Worm (Caenorhabditis elegans) whole organism, L1 larva: ENCODE results near the gene bath-47.
"Not testable (repeated sequence)": the region's sequence is repeated elsewhere in the genome, so short reads cannot be mapped to it uniquely, and the experiment has no call there.

ENCODE experiments used
- C34B4.2 ChIP-seq: sonication (generic microtip); optimal IDR thresholded peaks from 2 replicates; lab custom pipeline; 2017; ENCODE audit warnings: mild to moderate bottlenecking, missing genetic modification characterization, missing compliant biosample characterization
- F16B12.6 ChIP-seq: fragments of 150-350 bp; optimal IDR thresholded peaks from 2 replicates; lab custom pipeline; 2014; ENCODE audit warnings: missing biosample characterization, missing genetic modification characterization
- Y116A8C.19 ChIP-seq: sonication (generic microtip); optimal IDR thresholded peaks from 2 replicates; lab custom pipeline; 2016; ENCODE audit warnings: missing compliant biosample characterization, missing genetic modification characterization, borderline replicate concordance
- aha-1 ChIP-seq: fragments of 150-350 bp; optimal IDR thresholded peaks from 2 replicates; lab custom pipeline; 2014; ENCODE audit warnings: missing biosample characterization, missing genetic modification characterization
- aly-2 ChIP-seq: fragments of 150-350 bp; optimal IDR thresholded peaks from 2 replicates; lab custom pipeline; 2014; ENCODE audit warnings: missing biosample characterization, missing genetic modification characterization
- blmp-1 ChIP-seq: fragments of 150-350 bp; optimal IDR thresholded peaks from 2 replicates; lab custom pipeline; 2014; ENCODE audit warnings: missing biosample characterization, missing genetic modification characterization
- ceh-90 ChIP-seq: sonication (generic microtip); optimal IDR thresholded peaks from 2 replicates; lab custom pipeline; 2016; ENCODE audit warnings: missing genetic modification characterization, missing compliant biosample characterization
- dpl-1 ChIP-seq, 3 experiments: fragments of 150-350 bp in 2 of 3; sonication (generic microtip) in 1 of 3; optimal IDR thresholded peaks; 2 replicates each; lab custom pipeline; 2014 to 2017; ENCODE audit warnings: missing biosample characterization in 3 of 3, missing genetic modification characterization in 3 of 3, missing genetic modification reagents in 3 of 3
- dsc-1 ChIP-seq: sonication (generic microtip); optimal IDR thresholded peaks from 2 replicates; lab custom pipeline; 2016; ENCODE audit warnings: mild to moderate bottlenecking, missing genetic modification characterization, missing compliant biosample characterization
- efl-1 ChIP-seq, 4 experiments: fragments of 150-350 bp; optimal IDR thresholded peaks in 3 of 4; peaks in 1 of 4; 1 replicate in 1 of 4; 2 replicates in 3 of 4; lab custom pipeline; 2014; ENCODE audit warnings: missing biosample characterization in 2 of 4, missing genetic modification characterization in 2 of 4, missing genetic modification reagents in 2 of 4
- egl-27 ChIP-seq, 2 experiments: fragments of 150-350 bp in 1 of 2; sonication (generic microtip); optimal IDR thresholded peaks; 3 replicates each; lab custom pipeline; 2017 to 2018; ENCODE audit warnings: missing biosample characterization in 2 of 2, missing genetic modification characterization in 2 of 2, missing genetic modification reagents in 2 of 2
- elt-2 ChIP-seq: sonication (generic microtip); optimal IDR thresholded peaks from 2 replicates; lab custom pipeline; 2016; ENCODE audit warnings: missing genetic modification characterization, mild to moderate bottlenecking, inconsistent platforms, missing compliant biosample characterization, missing genetic modification reagents
- elt-3 ChIP-seq, 6 experiments: fragments of 150-350 bp in 1 of 6; sonication (generic microtip); optimal IDR thresholded peaks; 2 replicates each; lab custom pipeline; 2017 to 2018; ENCODE audit warnings: missing biosample characterization in 6 of 6, missing genetic modification characterization in 6 of 6, inconsistent platforms in 1 of 6
- ets-5 ChIP-seq: fragments of 200-800 bp; sonication (Bioruptor generic); IDR thresholded peaks from 2 replicates; pipeline ENCODE4 v1.3.6; 2022; ENCODE audit warnings: missing genetic modification characterization, missing compliant biosample characterization
- fkh-4 ChIP-seq: sonication (generic microtip); optimal IDR thresholded peaks from 2 replicates; lab custom pipeline; 2016; ENCODE audit warnings: missing compliant biosample characterization, missing genetic modification characterization, borderline replicate concordance
- fos-1 ChIP-seq: fragments of 150-350 bp; optimal IDR thresholded peaks from 2 replicates; lab custom pipeline; 2014; ENCODE audit warnings: missing biosample characterization, missing genetic modification characterization
- hlh-4 ChIP-seq: sonication (generic microtip); optimal IDR thresholded peaks from 2 replicates; lab custom pipeline; 2016; ENCODE audit warnings: mild to moderate bottlenecking, missing genetic modification characterization, missing compliant biosample characterization
- jun-1 ChIP-seq: fragments of 150-350 bp; optimal IDR thresholded peaks from 2 replicates; lab custom pipeline; 2014; ENCODE audit warnings: missing biosample characterization, missing genetic modification reagents, missing genetic modification characterization
- lin-13 ChIP-seq: fragments of 150-350 bp; optimal IDR thresholded peaks from 2 replicates; lab custom pipeline; 2014; ENCODE audit warnings: missing biosample characterization, missing genetic modification reagents, missing genetic modification characterization
- lin-15B ChIP-seq: fragments of 150-350 bp; sonication (generic microtip); optimal IDR thresholded peaks from 3 replicates; lab custom pipeline; 2014; ENCODE audit warnings: missing biosample characterization, missing genetic modification characterization
- lir-3 ChIP-seq: sonication (generic microtip); optimal IDR thresholded peaks from 2 replicates; lab custom pipeline; 2016; ENCODE audit warnings: mild to moderate bottlenecking, missing genetic modification characterization, moderate library complexity, missing compliant biosample characterization; ENCODE audit not compliant: poor library complexity
- mdl-1 ChIP-seq, 2 experiments: fragments of 150-350 bp; optimal IDR thresholded peaks; 2 replicates each; lab custom pipeline; 2014 to 2017; ENCODE audit warnings: missing biosample characterization in 2 of 2, missing genetic modification characterization in 2 of 2, inconsistent platforms in 1 of 2
- nhr-11 ChIP-seq: fragments of 150-350 bp; optimal IDR thresholded peaks from 2 replicates; lab custom pipeline; 2014; ENCODE audit warnings: missing biosample characterization, missing genetic modification characterization
- nhr-19 ChIP-seq: fragments of 200-800 bp; sonication (Bioruptor generic); conservative IDR thresholded peaks from 2 replicates; pipeline ENCODE4 v1.3.6; 2022; ENCODE audit warnings: missing genetic modification characterization, missing compliant biosample characterization
- nhr-237 ChIP-seq: fragments of 150-350 bp; optimal IDR thresholded peaks from 2 replicates; lab custom pipeline; 2014; ENCODE audit warnings: missing biosample characterization, missing genetic modification characterization
- nhr-71 ChIP-seq: sonication (generic microtip); optimal IDR thresholded peaks from 2 replicates; lab custom pipeline; 2016; ENCODE audit warnings: mild to moderate bottlenecking, missing genetic modification characterization, moderate library complexity, missing compliant biosample characterization
- nhr-77 ChIP-seq: fragments of 150-350 bp; optimal IDR thresholded peaks from 2 replicates; lab custom pipeline; 2014; ENCODE audit warnings: missing biosample characterization, missing genetic modification characterization
- nhr-90 ChIP-seq: sonication (generic microtip); optimal IDR thresholded peaks from 2 replicates; lab custom pipeline; 2016; ENCODE audit warnings: mild to moderate bottlenecking, missing genetic modification characterization, missing compliant biosample characterization; ENCODE audit not compliant: poor library complexity
- skn-1 ChIP-seq: fragments of 150-350 bp; optimal IDR thresholded peaks from 2 replicates; lab custom pipeline; 2014; ENCODE audit warnings: missing biosample characterization, missing genetic modification characterization
- snu-23 ChIP-seq: sonication (generic microtip); optimal IDR thresholded peaks from 2 replicates; lab custom pipeline; 2016; ENCODE audit warnings: missing genetic modification characterization, missing compliant biosample characterization
- sox-4 ChIP-seq: sonication (generic microtip); optimal IDR thresholded peaks from 2 replicates; lab custom pipeline; 2016; ENCODE audit warnings: missing genetic modification characterization, missing compliant biosample characterization
- tlp-1 ChIP-seq: fragments of 150-350 bp; optimal IDR thresholded peaks from 2 replicates; lab custom pipeline; 2014; ENCODE audit warnings: missing biosample characterization, missing genetic modification characterization
- unc-62 ChIP-seq: fragments of 150-350 bp; optimal IDR thresholded peaks from 2 replicates; lab custom pipeline; 2014; ENCODE audit warnings: missing biosample characterization, missing genetic modification reagents, missing genetic modification characterization
- unc-98 ChIP-seq: fragments of 200-800 bp; sonication (Bioruptor generic); IDR thresholded peaks from 2 replicates; pipeline ENCODE4 v1.3.6; 2022; ENCODE audit warnings: missing genetic modification characterization, missing compliant biosample characterization
- zip-4 ChIP-seq: fragments of 200-800 bp; sonication (Bioruptor generic); optimal IDR thresholded peaks from 2 replicates; lab custom pipeline; 2018; ENCODE audit warnings: mild to moderate bottlenecking, missing genetic modification characterization, moderate library complexity, missing compliant biosample characterization
- ztf-11 ChIP-seq, 2 experiments: sonication (generic microtip); optimal IDR thresholded peaks; 2 replicates each; lab custom pipeline; 2016 to 2017; ENCODE audit warnings: missing genetic modification characterization in 2 of 2, missing biosample characterization in 1 of 2, missing compliant biosample characterization in 1 of 2

Gene bath-47

DNA sequence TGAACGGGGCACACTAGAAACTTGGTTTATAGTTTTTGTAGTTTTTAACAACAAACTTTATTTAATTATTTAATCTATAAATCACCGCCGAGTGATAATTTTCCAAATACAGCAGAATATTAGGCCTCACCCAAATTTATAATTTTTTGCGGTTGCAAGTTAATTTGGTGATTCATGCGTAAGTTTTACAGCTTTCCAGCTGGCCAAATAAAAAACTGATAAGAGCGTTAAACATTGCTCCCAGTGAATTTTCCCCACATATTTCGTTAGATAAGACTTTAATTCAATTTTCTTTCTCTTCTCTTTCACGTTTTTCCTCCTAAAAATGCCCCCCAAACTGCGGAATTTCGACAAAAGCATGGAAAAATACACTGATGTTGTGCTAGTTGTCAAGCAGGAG lies at the start of gene bath-47:
TSS of gene bath-47 (plus strand) at position 305 of the 400 bp plus-strand sequence.
- TF ChIP-seq hlh-4 (tag; lab: Kevin White, UChicago) = no peak
- no peak for TF ChIP-seq mdl-1 (tag; optimal IDR thresholded peaks at IDR 0.05; lab: Kevin White, UChicago)
- no peak for TF ChIP-seq tlp-1 (tag; lab: Kevin White, UChicago)
- TF ChIP-seq blmp-1 (tag; lab: Kevin White, UChicago) = no peak
- TF ChIP-seq nhr-19 (GFP tag; lab: Robert Waterston, UW) = no peak
- no peak for TF ChIP-seq C34B4.2
- TF ChIP-seq fos-1 (tag; lab: Kevin White, UChicago) = no peak
- no peak for TF ChIP-seq elt-2 (tag; lab: Kevin White, UChicago)
- no peak for TF ChIP-seq ceh-90 (tag; lab: Kevin White, UChicago)
- no peak for TF ChIP-seq lin-15B (tag; lab: Kevin White, UChicago)

DNA sequence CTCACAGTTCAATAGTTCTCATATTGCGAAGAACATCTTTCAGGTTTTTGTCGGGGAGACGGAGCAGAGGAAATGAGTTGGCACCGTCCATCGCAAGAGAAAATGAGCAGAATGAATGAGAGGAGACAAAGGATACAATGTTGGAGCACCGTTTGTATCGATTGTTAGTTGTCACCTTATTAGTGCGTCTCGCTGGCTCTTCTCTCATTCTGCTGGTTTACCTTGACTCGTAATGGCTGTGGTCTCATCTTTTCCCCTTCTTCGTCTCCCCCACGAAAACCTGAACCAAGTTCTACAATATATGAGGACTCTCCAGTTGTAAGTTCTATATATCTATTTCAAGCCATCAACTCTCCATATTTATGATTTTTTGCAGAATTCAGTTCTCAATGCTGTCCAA lies 45.4 kb upstream of the bath-47 start, which contains the start of the genes fbxb-54 and fbxb-50:
TSS of gene fbxb-54 (minus strand) at position 101 of the 400 bp plus-strand sequence.
TSS of gene fbxb-50 (plus strand) at position 227 of the 400 bp plus-strand sequence.
- TF ChIP-seq lin-15B (tag; lab: Kevin White, UChicago); lin-13 (GFP tag; lab: Kevin White, UChicago); aha-1 (tag; lab: Kevin White, UChicago): not testable (repeated sequence)

DNA sequence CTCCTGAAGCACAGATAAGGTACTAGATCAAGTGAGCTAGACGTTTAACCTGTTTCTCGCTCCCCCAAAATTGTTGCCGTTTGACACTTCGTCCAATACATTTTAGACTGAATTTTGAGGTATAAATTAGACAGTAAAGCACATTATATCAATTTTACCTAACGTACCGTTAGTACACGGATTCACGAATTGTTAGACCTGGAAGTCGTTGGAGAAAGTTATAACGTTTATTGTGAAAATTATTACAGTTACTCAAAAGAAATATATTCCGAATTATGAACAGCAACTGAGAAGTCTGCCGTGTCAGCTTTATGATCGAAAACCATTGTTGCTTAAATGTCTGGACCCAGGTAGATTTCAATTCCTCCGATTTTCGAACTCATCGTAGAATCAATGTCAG lies 40.8 kb upstream of the bath-47 start:
- TF ChIP-seq efl-1 (optimal IDR thresholded peaks at IDR 0.05; lab: Kevin White, UChicago) = no peak
- peak in 1 of 2 experiments; percentile 91 for TF ChIP-seq efl-1 (GFP tag; optimal IDR thresholded peaks at IDR 0.05 in 1 of 2; lab: Kevin White, UChicago)
- no peak for TF ChIP-seq unc-62 (GFP tag; lab: Kevin White, UChicago)

DNA sequence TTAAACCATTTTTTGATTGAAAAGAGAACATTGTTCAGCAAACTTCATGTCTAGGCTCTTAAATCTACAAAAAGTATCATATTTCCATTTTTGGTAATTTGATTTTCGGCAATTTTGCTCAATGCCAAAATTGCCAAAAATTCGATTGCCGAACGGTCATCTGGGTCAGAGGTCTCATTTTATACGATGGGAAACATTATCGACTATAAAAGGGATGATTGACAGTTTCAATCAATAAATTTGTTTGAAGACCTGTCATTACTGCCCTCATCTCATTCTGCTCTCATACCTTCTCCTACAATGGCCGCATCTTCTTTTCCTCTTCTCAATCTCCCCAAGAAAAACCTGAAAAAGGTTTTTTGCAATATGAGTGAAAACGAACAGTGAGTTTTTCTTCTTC lies 39.7 kb upstream of the bath-47 start, which contains the start of gene K05F6.14:
TSS of gene K05F6.14 (plus strand) at position 301 of the 400 bp plus-strand sequence.
- TF ChIP-seq jun-1 = no peak
- no peak for TF ChIP-seq fos-1 (tag; lab: Kevin White, UChicago)
- no peak for TF ChIP-seq nhr-77 (tag; lab: Kevin White, UChicago)

DNA sequence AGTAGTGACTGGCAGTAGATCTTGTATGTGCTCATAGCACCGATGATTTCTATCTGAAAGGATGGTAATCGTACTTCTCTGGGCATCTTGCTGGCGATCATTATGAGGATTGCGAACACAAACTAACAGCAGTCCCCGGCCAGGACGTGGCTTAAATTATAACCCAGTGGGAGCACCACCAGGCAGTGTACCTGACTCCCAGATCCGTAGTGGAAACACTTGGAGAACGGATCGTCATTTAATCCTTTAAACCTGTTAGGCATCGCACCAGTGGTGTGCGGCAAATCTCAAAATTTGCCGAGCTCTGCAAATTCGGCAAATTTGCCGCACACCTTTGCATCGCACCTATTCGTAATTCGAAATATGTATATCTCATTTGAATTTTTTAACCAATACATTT lies 34.0 kb upstream of the bath-47 start, which contains the start of gene K05F6.8:
TSS of gene K05F6.8 (minus strand) at position 101 of the 400 bp plus-strand sequence.
- no peak for TF ChIP-seq skn-1 (tag; lab: Kevin White, UChicago)
- no peak for TF ChIP-seq dsc-1
- no peak for TF ChIP-seq unc-62 (GFP tag; lab: Kevin White, UChicago)
- TF ChIP-seq zip-4 (GFP tag; lab: Kevin White, UChicago) = no peak
- no peak for TF ChIP-seq nhr-19 (GFP tag; lab: Robert Waterston, UW)
- no peak for TF ChIP-seq ceh-90 (tag; lab: Kevin White, UChicago)
- TF ChIP-seq sox-4 (tag; lab: Kevin White, UChicago) = no peak
- no peak for TF ChIP-seq nhr-11
- no peak for TF ChIP-seq Y116A8C.19 (tag; lab: Kevin White, UChicago)
- TF ChIP-seq elt-3 (tag; optimal IDR thresholded peaks at IDR 0.05; lab: Kevin White, UChicago) = no peak
- no peak for TF ChIP-seq nhr-237 (tag; lab: Kevin White, UChicago)
- TF ChIP-seq tlp-1 (tag; lab: Kevin White, UChicago) = no peak
- no peak for TF ChIP-seq nhr-90 (tag; lab: Kevin White, UChicago)
- TF ChIP-seq F16B12.6 (tag; lab: Kevin White, UChicago) = no peak

DNA sequence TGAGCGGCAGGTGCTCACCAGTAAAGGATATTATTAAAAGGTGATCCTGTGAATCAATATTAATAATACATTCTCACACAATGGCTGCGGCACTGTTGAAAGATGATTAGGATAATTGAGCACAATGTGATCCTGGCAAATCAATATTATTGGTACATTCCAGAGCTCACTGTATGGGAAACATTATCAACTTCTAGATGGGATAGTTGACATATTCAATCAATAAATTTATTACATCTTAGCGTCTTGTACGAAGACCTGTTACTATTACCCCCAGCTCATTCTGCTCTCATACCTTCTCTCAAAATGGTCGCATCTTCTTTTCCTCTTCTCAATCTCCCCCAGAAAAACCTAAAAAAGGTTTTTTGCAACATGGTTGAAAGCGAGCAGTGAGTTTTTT lies 33.4 kb upstream of the bath-47 start, which contains the start of gene fbxb-49:
TSS of gene fbxb-49 (plus strand) at position 301 of the 400 bp plus-strand sequence.
- TF ChIP-seq Y116A8C.19 (tag; lab: Kevin White, UChicago) = no peak
- no peak for TF ChIP-seq fkh-4 (tag; lab: Kevin White, UChicago)
- no peak for TF ChIP-seq lir-3 (tag; lab: Kevin White, UChicago)
- TF ChIP-seq unc-98 (GFP tag; lab: Robert Waterston, UW) = no peak
- TF ChIP-seq nhr-19 (GFP tag; lab: Robert Waterston, UW) = no peak
- no peak for TF ChIP-seq ztf-11 (tag; optimal IDR thresholded peaks at IDR 0.05; lab: Kevin White, UChicago)
- TF ChIP-seq egl-27 (tag; optimal IDR thresholded peaks at IDR 0.05; lab: Kevin White, UChicago) = no peak
- no peak for TF ChIP-seq nhr-237 (tag; lab: Kevin White, UChicago)
- TF ChIP-seq lin-13 (GFP tag; lab: Kevin White, UChicago) = no peak
- no peak for TF ChIP-seq snu-23
- TF ChIP-seq dpl-1 (GFP tag; optimal IDR thresholded peaks at IDR 0.05; lab: Kevin White, UChicago) = no peak
- TF ChIP-seq nhr-71 (tag; lab: Kevin White, UChicago) = no peak
- no peak for TF ChIP-seq aly-2
- TF ChIP-seq ets-5 (GFP tag; lab: Robert Waterston, UW) = no peak
